Worm (Caenorhabditis elegans): ENCODE results near the gene C25D7.9.

Gene C25D7.9

DNA sequence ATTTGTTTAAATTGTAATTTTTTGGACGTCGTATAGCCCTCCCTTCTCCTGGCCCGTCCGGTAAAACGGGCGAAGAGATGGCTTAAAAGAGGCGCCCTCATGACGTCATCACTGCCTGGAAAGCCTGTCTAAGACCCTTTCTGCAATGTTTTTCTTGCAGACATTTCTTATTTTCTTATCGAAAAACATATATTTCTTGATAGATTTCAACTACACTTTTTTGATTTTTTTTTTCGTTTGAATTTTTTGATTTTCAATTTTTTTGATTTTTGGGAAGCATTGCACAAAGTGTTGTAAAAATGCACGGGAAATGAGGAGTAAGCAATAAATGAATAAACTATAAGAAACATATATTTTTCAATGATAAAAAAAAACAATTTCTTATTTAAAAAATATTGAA lies 49.1 kb downstream of the C25D7.9 start, which contains the start of gene T01G5.6:
T01G5.6 (minus strand) TSS at position 101 of the 400 bp plus-strand sequence.
- TF ChIP-seq lin-39 (tag; optimal IDR thresholded peaks at IDR 0.05) = no peak
- no peak for TF ChIP-seq sem-4 (tag; optimal IDR thresholded peaks at IDR 0.05)
- TF ChIP-seq ZK546.5 (tag; optimal IDR thresholded peaks at IDR 0.05) = no peak
- TF ChIP-seq nhr-25 (tag; optimal IDR thresholded peaks at IDR 0.05) = no peak
- TF ChIP-seq mbf-1 (tag; optimal IDR thresholded peaks at IDR 0.05) = no peak
- TF ChIP-seq lsy-2 (tag; optimal IDR thresholded peaks at IDR 0.05) = no peak
- TF ChIP-seq nhr-12 (tag; optimal IDR thresholded peaks at IDR 0.05) = no peak
- TF ChIP-seq Y55F3AM.14 (GFP tag; optimal IDR thresholded peaks at IDR 0.05) = no peak
